Worm (Caenorhabditis elegans) whole organism, young adult: ENCODE data around the gene C17C3.15.

Experiments
- B0261.1 ChIP-seq: sonication (generic microtip); optimal IDR thresholded peaks from 2 replicates; lab custom pipeline; 2016; ENCODE audit warnings: mild to moderate bottlenecking, missing genetic modification characterization, moderate library complexity, missing compliant biosample characterization
- C17E4.6 ChIP-seq: fragments of 200-800 bp; sonication (Bioruptor generic); IDR thresholded peaks from 2 replicates; pipeline ENCODE4 v1.3.6; 2022; ENCODE audit warnings: missing genetic modification reagents, missing genetic modification characterization, missing compliant biosample characterization
- F52B5.7 ChIP-seq: sonication (generic microtip); optimal IDR thresholded peaks from 2 replicates; lab custom pipeline; 2016; ENCODE audit warnings: mild to moderate bottlenecking, missing genetic modification characterization, missing compliant biosample characterization
- T26A5.8 ChIP-seq: sonication (generic microtip); optimal IDR thresholded peaks from 2 replicates; lab custom pipeline; 2016; ENCODE audit warnings: missing genetic modification characterization, missing compliant biosample characterization
- Y79H2A.3 ChIP-seq: fragments of 200-800 bp; sonication (Bioruptor generic); conservative IDR thresholded peaks from 2 replicates; pipeline ENCODE4 v1.3.6; 2022; ENCODE audit warnings: missing genetic modification reagents, missing genetic modification characterization, missing compliant biosample characterization
- ama-1 ChIP-seq, 3 experiments: fragments of 150-350 bp in 1 of 3; sonication (generic microtip) in 2 of 3; optimal IDR thresholded peaks; 2 replicates each; lab custom pipeline; 2014 to 2018; ENCODE audit warnings: missing biosample characterization in 2 of 3, missing genetic modification characterization in 2 of 3, missing genetic modification reagents in 2 of 3
- athp-1 ChIP-seq: sonication (generic microtip); optimal IDR thresholded peaks from 2 replicates; lab custom pipeline; 2017; ENCODE audit warnings: mild to moderate bottlenecking, missing genetic modification characterization, missing compliant biosample characterization
- cebp-2 ChIP-seq: fragments of 200-800 bp; sonication (Bioruptor generic); IDR thresholded peaks from 2 replicates; pipeline ENCODE4 v1.3.6; 2022; ENCODE audit warnings: missing genetic modification characterization, missing compliant biosample characterization
- egl-18 ChIP-seq: fragments of 200-800 bp; sonication (Bioruptor generic); IDR thresholded peaks from 2 replicates; pipeline ENCODE4 v1.3.6; 2022; ENCODE audit warnings: missing genetic modification reagents, missing genetic modification characterization, missing compliant biosample characterization
- hmg-1.2 ChIP-seq: fragments of 200-800 bp; sonication (Bioruptor generic); IDR thresholded peaks from 2 replicates; pipeline ENCODE4 v1.3.6; 2022; ENCODE audit warnings: missing genetic modification reagents, missing genetic modification characterization, missing compliant biosample characterization
- nfyb-1 ChIP-seq: fragments of 200-800 bp; sonication (Bioruptor generic); IDR thresholded peaks from 2 replicates; pipeline ENCODE4 v1.3.6; 2022; ENCODE audit warnings: missing genetic modification reagents, missing genetic modification characterization, missing compliant biosample characterization
- nhr-120 ChIP-seq: fragments of 200-800 bp; sonication (Bioruptor generic); IDR thresholded peaks from 2 replicates; pipeline ENCODE4 v1.3.6; 2022; ENCODE audit warnings: missing genetic modification characterization, missing compliant biosample characterization
- tbp1 ChIP-seq: fragments of 200-800 bp; sonication (Bioruptor generic); optimal IDR thresholded peaks from 2 replicates; lab custom pipeline; 2018; ENCODE audit warnings: mild to moderate bottlenecking, missing genetic modification characterization, missing compliant biosample characterization
- ztf-22 ChIP-seq: fragments of 200-800 bp; sonication (Bioruptor generic); optimal IDR thresholded peaks from 2 replicates; lab custom pipeline; 2018; ENCODE audit warnings: mild to moderate bottlenecking, missing genetic modification characterization, moderate library complexity, missing compliant biosample characterization

- no peak for TF ChIP-seq ztf-22 (GFP tag; lab: Kevin White, UChicago)
- no peak for TF ChIP-seq tbp1 (GFP tag; lab: Kevin White, UChicago)
- TF ChIP-seq Y79H2A.3 (GFP tag; lab: Robert Waterston, UW) = no peak
- no peak for TF ChIP-seq hmg-1.2 (GFP tag; lab: Robert Waterston, UW)
- TF ChIP-seq athp-1 (tag; lab: Kevin White, UChicago) = no peak
- no peak for TF ChIP-seq C17E4.6 (GFP tag; lab: Robert Waterston, UW)
- TF ChIP-seq ama-1 (optimal IDR thresholded peaks at IDR 0.05; lab: Kevin White, UChicago) = no peak
- no peak for TF ChIP-seq ama-1 (GFP tag; optimal IDR thresholded peaks at IDR 0.05; lab: Kevin White, UChicago)
- TF ChIP-seq egl-18 (GFP tag; lab: Robert Waterston, UW) = no peak
- no peak for TF ChIP-seq F52B5.7
- TF ChIP-seq T26A5.8 (tag; lab: Kevin White, UChicago) = no peak
- TF ChIP-seq B0261.1 (tag; lab: Kevin White, UChicago) = no peak
- no peak for TF ChIP-seq cebp-2 (GFP tag; lab: Robert Waterston, UW)
- no peak for TF ChIP-seq nhr-120 (GFP tag; lab: Robert Waterston, UW)
- TF ChIP-seq nfyb-1 (GFP tag; lab: Robert Waterston, UW) = no peak
These were observed at the start of gene C17C3.15, which contains the start of gene C17C3.1 for ce11 chrII:5570272-5570671.
